Worm (Caenorhabditis elegans): ENCODE measurements around the gene idpb-1.

ce11 chrII:5084225-5084624 lies 17.6 kb upstream of the idpb-1 start:
- TF ChIP-seq ceh-13 (GFP tag; optimal IDR thresholded peaks at IDR 0.05), result no peak
- no peak for TF ChIP-seq flt-1 (GFP tag; IDR thresholded peaks at IDR 0.05)
- TF ChIP-seq B0310.2 (tag; optimal IDR thresholded peaks at IDR 0.05), result no peak
- TF ChIP-seq scrt-1 (GFP tag; IDR thresholded peaks at IDR 0.05), result no peak
- no peak for TF ChIP-seq ama-1 (optimal IDR thresholded peaks at IDR 0.05)
- no peak for TF ChIP-seq hmbx-1 (tag; optimal IDR thresholded peaks at IDR 0.05)
- no peak for TF ChIP-seq pes-1 (GFP tag; IDR thresholded peaks at IDR 0.05)
- no peak for TF ChIP-seq ceh-36 (tag; optimal IDR thresholded peaks at IDR 0.05)
- TF ChIP-seq tbx-11 (GFP tag; IDR thresholded peaks at IDR 0.05), result no peak
- no peak for TF ChIP-seq aly-1 (tag; optimal IDR thresholded peaks at IDR 0.05)
- TF ChIP-seq hmg-4 (GFP tag; optimal IDR thresholded peaks at IDR 0.05), result no peak
- no peak for TF ChIP-seq sea-1 (GFP tag; conservative IDR thresholded peaks at IDR 0.05)
- no peak for TF ChIP-seq tra-4 (tag; optimal IDR thresholded peaks at IDR 0.05)
